Fruit fly (Drosophila melanogaster): Measurements from ENCODE around the gene mtgo.

dm6 chr2L:16542997-16543593 lies 1.7 kb upstream of the mtgo start:
- TF ChIP-seq CG33017 (tag; optimal IDR thresholded peaks at IDR 0.05) (peak; percentile 49), pad (GFP tag; optimal IDR thresholded peaks at IDR 0.05) (peak; percentile 70), Mnt (GFP tag; optimal IDR thresholded peaks at IDR 0.05) (peak; percentile 57), bab1 (GFP tag; optimal IDR thresholded peaks at IDR 0.05) (no peak), Crg-1 (GFP tag; optimal IDR thresholded peaks at IDR 0.05) (peak; percentile 82), toe (GFP tag; optimal IDR thresholded peaks at IDR 0.05) (no peak), cic (GFP tag; optimal IDR thresholded peaks at IDR 0.05) (no peak)
